Fruit fly (Drosophila melanogaster) whole organism, embryonic: ENCODE data around the gene CG15414.
A peak's percentile ranks its signal among the peaks of the same experiment; 100 is the strongest.

Experiments used
- Abd-B ChIP-seq: fragments of 200-800 bp; sonication (Bioruptor generic); optimal IDR thresholded peaks from 2 replicates; lab custom pipeline; 2018; ENCODE audit warnings: missing biosample characterization, mild to moderate bottlenecking, missing genetic modification characterization, moderate library complexity
- BtbVII ChIP-seq: fragments of 200-800 bp; sonication (Bioruptor generic); optimal IDR thresholded peaks from 3 replicates; lab custom pipeline; 2017; ENCODE audit warnings: missing biosample characterization, mild to moderate bottlenecking, missing genetic modification characterization
- CG10267 ChIP-seq: fragments of 200-800 bp; sonication (Bioruptor generic); optimal IDR thresholded peaks from 2 replicates; lab custom pipeline; 2018; ENCODE audit warnings: missing biosample characterization, mild to moderate bottlenecking, missing genetic modification characterization, moderate library complexity
- CG10321 ChIP-seq: fragments of 200-800 bp; sonication (Bioruptor generic); IDR thresholded peaks from 2 replicates; pipeline ENCODE4 v1.3.6; 2022; ENCODE audit warnings: missing biosample characterization, missing genetic modification characterization
- CG10979 ChIP-seq: fragments of 200-800 bp; sonication (Bioruptor generic); optimal IDR thresholded peaks from 2 replicates; lab custom pipeline; 2018; ENCODE audit warnings: missing biosample characterization, mild to moderate bottlenecking, missing genetic modification characterization, moderate library complexity
- CG11456 ChIP-seq: fragments of 200-800 bp; sonication (Bioruptor generic); IDR thresholded peaks from 3 replicates; pipeline ENCODE4 v1.3.6; 2022; ENCODE audit warnings: missing biosample characterization, missing genetic modification characterization
- CG1233 ChIP-seq: fragments of 200-800 bp; sonication (Bioruptor generic); optimal IDR thresholded peaks from 4 replicates; lab custom pipeline; 2018; ENCODE audit warnings: missing biosample characterization, mild to moderate bottlenecking, missing genetic modification characterization
- CG14710 ChIP-seq: fragments of 200-800 bp; sonication (Bioruptor generic); optimal IDR thresholded peaks from 3 replicates; lab custom pipeline; 2019; ENCODE audit warnings: missing biosample characterization, mild to moderate bottlenecking, missing genetic modification characterization, moderate library complexity
- CG1603 ChIP-seq: fragments of 200-800 bp; sonication (Bioruptor generic); optimal IDR thresholded peaks from 2 replicates; lab custom pipeline; 2019; ENCODE audit warnings: missing biosample characterization, mild to moderate bottlenecking, missing genetic modification characterization, moderate library complexity
- CG1832 ChIP-seq: fragments of 200-800 bp; sonication (Bioruptor generic); optimal IDR thresholded peaks from 2 replicates; lab custom pipeline; 2017; ENCODE audit warnings: missing biosample characterization, mild to moderate bottlenecking, missing genetic modification characterization, inconsistent platforms
- CG3281 ChIP-seq: fragments of 200-800 bp; sonication (Bioruptor generic); optimal IDR thresholded peaks from 3 replicates; lab custom pipeline; 2017; ENCODE audit warnings: missing biosample characterization, mild to moderate bottlenecking, missing genetic modification characterization
- CG33213 ChIP-seq: fragments of 200-800 bp; sonication (Bioruptor generic); optimal IDR thresholded peaks from 3 replicates; lab custom pipeline; 2016; ENCODE audit warnings: missing biosample characterization, missing genetic modification characterization
- CG4424 ChIP-seq: fragments of 200-800 bp; sonication (Bioruptor generic); optimal IDR thresholded peaks from 3 replicates; lab custom pipeline; 2016; ENCODE audit warnings: missing biosample characterization, missing genetic modification characterization
- CG7357 ChIP-seq: fragments of 200-800 bp; sonication (Bioruptor generic); IDR thresholded peaks from 3 replicates; pipeline ENCODE4 v1.3.6; 2022; ENCODE audit warnings: missing biosample characterization, missing genetic modification characterization
- CG8089 ChIP-seq: fragments of 200-800 bp; sonication (Bioruptor generic); optimal IDR thresholded peaks from 3 replicates; lab custom pipeline; 2016; ENCODE audit warnings: missing biosample characterization, missing genetic modification characterization
- CTCF ChIP-seq: fragments of 200-800 bp; sonication (Bioruptor generic); optimal IDR thresholded peaks from 2 replicates; lab custom pipeline; 2017; ENCODE audit warnings: missing biosample characterization, mild to moderate bottlenecking, missing genetic modification characterization, moderate library complexity
- Chrac-16 ChIP-seq: fragments of 200-800 bp; sonication (Bioruptor generic); optimal IDR thresholded peaks from 3 replicates; lab custom pipeline; 2016; ENCODE audit warnings: missing biosample characterization, missing genetic modification characterization
- Dp ChIP-seq: fragments of 200-800 bp; sonication (Bioruptor generic); optimal IDR thresholded peaks from 2 replicates; lab custom pipeline; 2018; ENCODE audit warnings: missing biosample characterization, mild to moderate bottlenecking, missing genetic modification characterization, moderate library complexity
- Drgx ChIP-seq: fragments of 200-800 bp; sonication (Bioruptor generic); IDR thresholded peaks from 2 replicates; pipeline ENCODE4 v1.3.6; 2022; ENCODE audit warnings: missing biosample characterization, missing genetic modification characterization
- E2f2 ChIP-seq: fragments of 200-800 bp; sonication (Bioruptor generic); IDR thresholded peaks from 2 replicates; pipeline ENCODE4 v1.3.6; 2022; ENCODE audit warnings: missing biosample characterization, missing genetic modification characterization
- Ets97D ChIP-seq: fragments of 200-800 bp; sonication (Bioruptor generic); optimal IDR thresholded peaks from 3 replicates; lab custom pipeline; 2016; ENCODE audit warnings: missing biosample characterization, missing genetic modification characterization
- Hey ChIP-seq: fragments of 200-800 bp; sonication (Bioruptor generic); optimal IDR thresholded peaks from 3 replicates; lab custom pipeline; 2018; ENCODE audit warnings: missing biosample characterization, mild to moderate bottlenecking, missing genetic modification characterization
- HmgZ ChIP-seq: fragments of 200-800 bp; sonication (Bioruptor generic); optimal IDR thresholded peaks from 2 replicates; lab custom pipeline; 2018; ENCODE audit warnings: missing biosample characterization, mild to moderate bottlenecking, missing genetic modification characterization
- Mes4 ChIP-seq: fragments of 200-800 bp; sonication (Bioruptor generic); optimal IDR thresholded peaks from 2 replicates; lab custom pipeline; 2016; ENCODE audit warnings: missing biosample characterization, missing genetic modification characterization
- Oli ChIP-seq: fragments of 200-800 bp; sonication (Bioruptor generic); optimal IDR thresholded peaks from 2 replicates; lab custom pipeline; 2018; ENCODE audit warnings: missing biosample characterization, mild to moderate bottlenecking, missing genetic modification characterization, moderate library complexity
- Vsx1 ChIP-seq: fragments of 200-800 bp; sonication (Bioruptor generic); optimal IDR thresholded peaks from 2 replicates; lab custom pipeline; 2017; ENCODE audit warnings: missing biosample characterization, mild to moderate bottlenecking, missing genetic modification characterization, missing genetic modification reagents
- bcd ChIP-seq: fragments of 200-800 bp; sonication (Bioruptor generic); optimal IDR thresholded peaks from 2 replicates; lab custom pipeline; 2017; ENCODE audit warnings: missing biosample characterization, mild to moderate bottlenecking, missing genetic modification characterization
- bigmax ChIP-seq: fragments of 200-800 bp; sonication (Bioruptor generic); optimal IDR thresholded peaks from 2 replicates; lab custom pipeline; 2018; ENCODE audit warnings: missing biosample characterization, mild to moderate bottlenecking, missing genetic modification characterization
- cad ChIP-seq: fragments of >200 bp; optimal IDR thresholded peaks from 2 replicates; lab custom pipeline; 2017; ENCODE audit warnings: missing biosample characterization, missing genetic modification characterization
- cg ChIP-seq: fragments of 200-800 bp; sonication (Bioruptor generic); optimal IDR thresholded peaks from 3 replicates; lab custom pipeline; 2019; ENCODE audit warnings: missing biosample characterization, mild to moderate bottlenecking, missing genetic modification characterization, moderate library complexity
- croc ChIP-seq: fragments of 200-800 bp; sonication (Bioruptor generic); conservative IDR thresholded peaks from 3 replicates; pipeline ENCODE4 v1.3.6; 2022; ENCODE audit warnings: missing biosample characterization, missing genetic modification characterization
- esg ChIP-seq: fragments of 200-800 bp; sonication (Bioruptor generic); conservative IDR thresholded peaks from 2 replicates; pipeline ENCODE4 v1.3.6; 2022; ENCODE audit warnings: missing biosample characterization, missing genetic modification characterization
- eve ChIP-seq, 2 experiments: fragments of >200 bp; optimal IDR thresholded peaks; 2 replicates each; lab custom pipeline; 2017; ENCODE audit warnings: missing biosample characterization in 2 of 2, missing genetic modification characterization in 2 of 2
- ewg ChIP-seq: fragments of 200-800 bp; sonication (Bioruptor generic); optimal IDR thresholded peaks from 3 replicates; lab custom pipeline; 2017; ENCODE audit warnings: mild to moderate bottlenecking, missing biosample characterization, missing genetic modification reagents, missing genetic modification characterization
- exex ChIP-seq: fragments of 200-800 bp; sonication (Bioruptor generic); optimal IDR thresholded peaks from 4 replicates; lab custom pipeline; 2018; ENCODE audit warnings: missing biosample characterization, mild to moderate bottlenecking, missing genetic modification characterization, moderate library complexity
- fd96Cb ChIP-seq: fragments of 200-800 bp; sonication (Bioruptor generic); optimal IDR thresholded peaks from 2 replicates; lab custom pipeline; 2018; ENCODE audit warnings: missing biosample characterization, mild to moderate bottlenecking, missing genetic modification characterization, moderate library complexity
- gem ChIP-seq: fragments of 200-800 bp; sonication (Bioruptor generic); optimal IDR thresholded peaks from 2 replicates; lab custom pipeline; 2019; ENCODE audit warnings: missing biosample characterization, mild to moderate bottlenecking, missing genetic modification characterization, moderate library complexity
- hbn ChIP-seq: fragments of 200-800 bp; sonication (Bioruptor generic); IDR thresholded peaks from 2 replicates; pipeline ENCODE4 v1.3.6; 2022; ENCODE audit warnings: missing biosample characterization, missing genetic modification characterization; ENCODE audit not compliant: partially characterized antibody
- hkb ChIP-seq, 2 experiments: fragments of 200-800 bp in 1 of 2; fragments of >200 bp in 1 of 2; sonication (Bioruptor generic) in 1 of 2; IDR thresholded peaks in 1 of 2; optimal IDR thresholded peaks in 1 of 2; 2 replicates each; pipeline versions ENCODE4 v1.3.6 to Lab custom; 2017 to 2022; ENCODE audit warnings: missing biosample characterization in 1 of 2, missing genetic modification characterization in 1 of 2
- lab ChIP-seq: fragments of 200-800 bp; sonication (Bioruptor generic); optimal IDR thresholded peaks from 3 replicates; lab custom pipeline; 2017; ENCODE audit warnings: missing biosample characterization, missing genetic modification characterization, mild to moderate bottlenecking, moderate library complexity, missing genetic modification reagents
- lmd ChIP-seq: fragments of 200-800 bp; sonication (Bioruptor generic); IDR thresholded peaks from 2 replicates; pipeline ENCODE4 v1.3.6; 2022; ENCODE audit warnings: missing biosample characterization, missing genetic modification characterization
- mam ChIP-seq: fragments of 200-800 bp; sonication (Bioruptor generic); optimal IDR thresholded peaks from 3 replicates; lab custom pipeline; 2016; ENCODE audit warnings: missing biosample characterization, missing genetic modification characterization
- nerfin-1 ChIP-seq: fragments of 200-800 bp; sonication (Bioruptor generic); optimal IDR thresholded peaks from 3 replicates; lab custom pipeline; 2019; ENCODE audit warnings: missing biosample characterization, mild to moderate bottlenecking, missing genetic modification characterization, moderate library complexity
- scrt ChIP-seq: fragments of 200-800 bp; sonication (Bioruptor generic); optimal IDR thresholded peaks from 2 replicates; lab custom pipeline; 2018; ENCODE audit warnings: missing biosample characterization, mild to moderate bottlenecking, missing genetic modification characterization, moderate library complexity
- stwl ChIP-seq: fragments of 200-800 bp; sonication (Bioruptor generic); optimal IDR thresholded peaks from 3 replicates; lab custom pipeline; 2018; ENCODE audit warnings: missing biosample characterization, mild to moderate bottlenecking, missing genetic modification characterization, moderate library complexity
- tna ChIP-seq: fragments of 200-800 bp; sonication (Bioruptor generic); IDR thresholded peaks from 2 replicates; pipeline ENCODE4 v1.3.6; 2022; ENCODE audit warnings: missing biosample characterization, missing genetic modification characterization; ENCODE audit not compliant: partially characterized antibody
- trem ChIP-seq: fragments of 200-800 bp; optimal IDR thresholded peaks from 3 replicates; lab custom pipeline; 2019; ENCODE audit warnings: missing biosample characterization, mild to moderate bottlenecking, missing genetic modification characterization, moderate library complexity
- zen ChIP-seq: fragments of 200-800 bp; sonication (Bioruptor generic); optimal IDR thresholded peaks from 3 replicates; lab custom pipeline; 2018; ENCODE audit warnings: missing biosample characterization, mild to moderate bottlenecking, missing genetic modification characterization, moderate library complexity

The CG15414 gene

DNA sequence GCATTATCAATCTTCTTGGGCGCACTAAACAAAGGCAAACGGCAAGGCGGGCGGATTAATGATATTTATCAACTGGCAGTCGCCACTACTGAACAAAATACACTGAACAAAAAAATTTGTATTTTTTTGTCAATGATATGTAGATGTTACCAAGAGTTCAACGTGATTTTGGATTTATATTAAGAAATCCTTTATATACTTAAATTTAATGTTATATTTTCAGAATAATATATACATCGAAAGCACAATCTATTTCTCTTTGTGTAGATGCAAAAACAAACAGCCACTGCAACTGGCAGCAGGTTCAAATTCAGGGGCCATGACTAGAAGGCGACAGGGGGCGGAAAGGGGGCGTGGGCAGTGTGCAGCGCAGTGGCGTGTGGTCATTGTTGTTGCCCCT is 8.2 kb downstream of the CG15414 start (continued):
- TF ChIP-seq HmgZ (tag; lab: Kevin White, UChicago) (no peak), bcd (GFP tag; lab: Kevin White, UChicago) (peak; percentile 0), hbn (GFP tag; lab: Robert Waterston, UW) (no peak), hkb (optimal IDR thresholded peaks at IDR 0.05; lab: Kevin White, UChicago) (no peak), hkb (GFP tag; IDR thresholded peaks at IDR 0.05; lab: Robert Waterston, UW) (0 out of 2 replicates have a peak, but pooled peaks have one; percentile 16), CG33213 (GFP tag; lab: Kevin White, UChicago) (no peak), bigmax (GFP tag; lab: Kevin White, UChicago) (no peak), ewg (GFP tag; lab: Kevin White, UChicago) (peak; percentile 3), fd96Cb (tag; lab: Kevin White, UChicago) (peak; percentile 32), Mes4 (GFP tag; lab: Kevin White, UChicago) (no peak), esg (GFP tag; lab: Robert Waterston, UW) (no peak), Chrac-16 (no peak)

DNA sequence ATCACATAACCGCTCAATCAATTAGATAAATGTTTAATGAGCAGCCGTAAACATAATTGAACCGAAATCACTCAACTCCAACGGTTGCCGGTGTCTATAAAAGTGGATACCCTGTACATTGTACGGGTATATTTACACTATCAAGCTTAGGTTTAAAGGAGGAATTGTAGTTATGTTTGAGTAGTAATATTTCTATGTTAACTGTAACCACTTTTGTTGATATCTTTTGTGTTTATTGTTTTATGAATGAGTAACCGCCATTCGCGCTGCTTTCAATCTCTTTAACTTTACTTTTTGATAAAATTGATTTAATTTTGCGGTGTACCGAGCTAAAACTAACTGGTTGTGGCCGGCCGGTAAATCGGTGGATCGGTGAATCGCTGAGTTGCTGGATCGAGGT is 8.8 kb downstream of the CG15414 start:
- TF ChIP-seq tna (GFP tag; lab: Robert Waterston, UW) (no peak), cad (GFP tag; lab: Kevin White, UChicago) (no peak), Abd-B (GFP tag; lab: Kevin White, UChicago) (no peak), CG8089 (no peak), Drgx (GFP tag; lab: Robert Waterston, UW) (peak; percentile 80)

DNA sequence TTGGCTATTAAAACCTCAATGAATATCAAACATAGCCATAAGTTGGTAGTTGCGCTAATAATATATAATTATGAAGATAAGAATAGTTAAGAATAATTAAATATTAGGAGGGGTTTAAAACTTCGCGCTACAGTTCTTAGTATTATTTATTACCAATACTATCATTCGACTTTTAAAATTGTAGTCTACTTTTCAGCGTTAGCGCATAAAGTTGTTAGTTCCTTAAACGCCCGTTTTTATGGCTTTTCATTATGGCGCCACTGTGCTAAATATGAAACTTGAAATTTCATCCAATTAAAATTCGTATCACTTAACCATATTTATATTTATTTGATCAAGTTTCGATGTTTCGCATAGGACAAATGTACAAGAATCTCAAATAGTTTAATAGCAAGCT is 10.4 kb downstream of the CG15414 start:
- TF ChIP-seq CG7357 (GFP tag; lab: Robert Waterston, UW) = no peak
- TF ChIP-seq CG1832 (GFP tag; lab: Kevin White, UChicago) = no peak
- no peak for TF ChIP-seq croc (GFP tag; lab: Robert Waterston, UW)
- TF ChIP-seq BtbVII (GFP tag; lab: Kevin White, UChicago) = no peak
- TF ChIP-seq CTCF (GFP tag; lab: Kevin White, UChicago) = peak; percentile 96
- peak; percentile 1 for TF ChIP-seq CG4424 (GFP tag; lab: Kevin White, UChicago)
- peak; percentile 2 for TF ChIP-seq CG1603 (tag; lab: Kevin White, UChicago)
- peak; percentile 20 for TF ChIP-seq Vsx1 (GFP tag; lab: Kevin White, UChicago)
- TF ChIP-seq CG10979 (tag; lab: Kevin White, UChicago) = peak; percentile 14
- TF ChIP-seq lab (GFP tag; lab: Kevin White, UChicago) = no peak
- TF ChIP-seq CG11456 = no peak
- no peak for TF ChIP-seq lmd (GFP tag; lab: Robert Waterston, UW)
- peak; percentile 35 for TF ChIP-seq trem (tag; lab: Kevin White, UChicago)
- TF ChIP-seq CG14710 (tag; lab: Kevin White, UChicago) = peak; percentile 19
- no peak for TF ChIP-seq CG10321 (GFP tag; lab: Robert Waterston, UW)
- TF ChIP-seq CG3281 (GFP tag; lab: Kevin White, UChicago) = no peak
- peak; percentile 82 for TF ChIP-seq CG10267 (tag; lab: Kevin White, UChicago)
- peak; percentile 49 for TF ChIP-seq Dp (GFP tag; lab: Kevin White, UChicago)
- peak in 1 of 2 experiments; percentile 22 for TF ChIP-seq eve (GFP tag; optimal IDR thresholded peaks at IDR 0.05; lab: Kevin White, UChicago)
- peak; percentile 80 for TF ChIP-seq E2f2 (GFP tag; lab: Robert Waterston, UW)
- TF ChIP-seq zen = peak; percentile 18
- TF ChIP-seq Ets97D (GFP tag; lab: Kevin White, UChicago) = no peak
- TF ChIP-seq gem (tag; lab: Kevin White, UChicago) = peak; percentile 19
- peak; percentile 49 for TF ChIP-seq stwl (tag; lab: Kevin White, UChicago)
- TF ChIP-seq mam (GFP tag; lab: Kevin White, UChicago) = no peak
- no peak for TF ChIP-seq nerfin-1 (tag; lab: Kevin White, UChicago)
- peak; percentile 8 for TF ChIP-seq CG1233 (GFP tag; lab: Kevin White, UChicago)
- TF ChIP-seq cg (GFP tag; lab: Kevin White, UChicago) = peak; percentile 67
- TF ChIP-seq Hey = no peak
- TF ChIP-seq exex (tag; lab: Kevin White, UChicago) = no peak
- TF ChIP-seq Oli (tag; lab: Kevin White, UChicago) = no peak
- no peak for TF ChIP-seq scrt (GFP tag; lab: Kevin White, UChicago)
